Worm (Caenorhabditis elegans) whole organism, L4/young adult: ENCODE data around the gene lst-5.
A peak's percentile ranks its signal among the peaks of the same experiment; 100 is the strongest.

Source experiments
- W03F9.2 ChIP-seq: fragments of 150-350 bp; optimal IDR thresholded peaks from 2 replicates; lab custom pipeline; 2014; ENCODE audit warnings: missing biosample characterization, missing genetic modification characterization
- dao-5 ChIP-seq: sonication (generic microtip); optimal IDR thresholded peaks from 2 replicates; lab custom pipeline; 2016; ENCODE audit warnings: missing genotype, missing genetic modification characterization, moderate library complexity, missing compliant biosample characterization
- him-1 ChIP-seq: sonication (generic microtip); optimal IDR thresholded peaks from 2 replicates; lab custom pipeline; 2016; ENCODE audit warnings: missing genotype, missing genetic modification reagents, missing genetic modification characterization, missing compliant biosample characterization

lst-5 gene

ce11 chrII:7024897-7025852 lies 2.5 kb downstream of the lst-5 start, which contains the start of gene znf-598:
Gene znf-598, plus strand, starts transcription at chrII:7025802.
- no peak for TF ChIP-seq dao-5 (tag; lab: Kevin White, UChicago)
- TF ChIP-seq W03F9.2 (tag; lab: Kevin White, UChicago), result peak; percentile 28

ce11 chrII:7029524-7029923 lies 6.8 kb downstream of the lst-5 start:
- no peak for TF ChIP-seq W03F9.2 (tag; lab: Kevin White, UChicago)
- TF ChIP-seq him-1, result no peak
- TF ChIP-seq dao-5 (tag; lab: Kevin White, UChicago), result no peak

- no peak for TF ChIP-seq him-1
- no peak for TF ChIP-seq dao-5 (tag; lab: Kevin White, UChicago)
- TF ChIP-seq W03F9.2 (tag; lab: Kevin White, UChicago), result no peak
Measured at ce11 chrII:7031137-7031697, 8.5 kb downstream of the lst-5 start.

ce11 chrII:7037659-7038342 lies 15.1 kb downstream of the lst-5 start, which contains the start of gene cin-4:
Gene cin-4, plus strand, starts transcription at chrII:7038292.
- TF ChIP-seq dao-5 (tag; lab: Kevin White, UChicago) (no peak), him-1 (no peak), W03F9.2 (tag; lab: Kevin White, UChicago) (no peak)

ce11 chrII:7049470-7049869 lies 26.8 kb downstream of the lst-5 start:
- TF ChIP-seq him-1, result no peak
- no peak for TF ChIP-seq dao-5 (tag; lab: Kevin White, UChicago)
- no peak for TF ChIP-seq W03F9.2 (tag; lab: Kevin White, UChicago)

DNA sequence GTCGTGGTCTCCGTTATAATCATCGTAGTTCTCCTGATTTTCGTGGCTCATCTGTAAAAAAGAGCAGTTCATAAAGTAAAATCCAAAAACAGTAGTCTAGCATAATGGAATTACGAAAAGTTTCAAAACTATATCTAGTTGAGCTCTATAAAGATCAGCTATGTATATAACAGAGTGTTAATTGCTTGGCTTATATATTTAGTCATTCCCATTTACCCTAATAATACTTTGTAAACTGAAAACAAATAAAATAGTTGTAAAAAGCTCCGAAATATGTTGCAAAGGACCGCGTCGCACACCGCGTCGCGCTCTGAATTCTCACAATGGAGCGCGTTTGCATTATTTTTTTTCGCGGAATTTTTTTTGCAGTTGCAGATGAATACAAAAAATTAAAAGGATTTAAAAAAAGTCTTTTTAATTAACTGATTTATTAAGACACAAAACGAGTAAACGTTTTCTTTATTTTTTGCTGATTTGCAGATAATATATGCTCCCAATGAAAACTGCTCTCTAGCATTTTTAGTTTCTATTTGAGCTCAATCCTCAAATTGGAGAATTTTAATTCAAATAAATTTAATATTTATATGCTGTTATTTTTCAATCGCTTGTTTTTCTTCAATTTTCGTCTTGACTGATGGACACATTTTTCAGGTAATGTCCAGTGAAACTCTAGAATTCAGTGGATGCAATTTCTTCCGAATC lies 27.5 kb downstream of the lst-5 start, which contains the start of the genes tcer-1 and ZK1127.5:
Gene tcer-1 (minus strand): TSS at position 51 of the 702 bp plus-strand sequence.
Gene ZK1127.5 (plus strand): TSS at position 652 of the 702 bp plus-strand sequence.
- TF ChIP-seq dao-5 (tag; lab: Kevin White, UChicago) (no peak), W03F9.2 (tag; lab: Kevin White, UChicago) (peak; percentile 74), him-1 (no peak)

DNA sequence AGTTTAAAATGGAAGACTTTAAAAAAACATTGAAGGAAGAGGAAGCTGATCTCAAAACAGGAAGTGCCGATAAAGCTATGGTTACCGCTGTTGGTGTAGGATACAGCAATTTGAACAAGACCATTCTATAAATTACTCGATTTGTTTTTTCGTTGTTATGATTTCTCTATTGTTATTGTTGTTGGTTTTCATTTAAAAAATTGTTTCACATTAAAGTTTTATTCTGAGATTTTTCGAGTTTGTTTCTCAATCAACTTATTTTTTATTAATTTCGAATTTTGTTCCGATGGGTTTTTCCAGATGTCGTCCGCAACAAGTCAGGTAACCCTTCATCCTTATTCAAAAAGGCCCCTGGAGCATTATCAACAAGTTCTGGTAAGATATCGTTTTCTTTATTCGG lies 29.1 kb downstream of the lst-5 start, which contains the start of gene ZK1127.12:
Gene ZK1127.12 (plus strand): TSS at position 301 of the 400 bp plus-strand sequence.
- no peak for TF ChIP-seq W03F9.2 (tag; lab: Kevin White, UChicago)
- TF ChIP-seq him-1, result no peak
- no peak for TF ChIP-seq dao-5 (tag; lab: Kevin White, UChicago)

- TF ChIP-seq W03F9.2 (tag; lab: Kevin White, UChicago) (no peak), him-1 (no peak), dao-5 (tag; lab: Kevin White, UChicago) (no peak)
Measured at ce11 chrII:7053001-7053400, 30.3 kb downstream of the lst-5 start, which contains the start of gene ZK1127.13. Gene ZK1127.13, plus strand, starts transcription at chrII:7053301.

- TF ChIP-seq him-1 (no peak), W03F9.2 (tag; lab: Kevin White, UChicago) (no peak), dao-5 (tag; lab: Kevin White, UChicago) (no peak)
Measured at ce11 chrII:7053649-7054048, 30.9 kb downstream of the lst-5 start, which contains the start of gene ZK1127.4. Gene ZK1127.4, plus strand, starts transcription at chrII:7053949.

ce11 chrII:7054987-7055386 lies 32.3 kb downstream of the lst-5 start, which contains the start of gene ZK1127.3:
Gene ZK1127.3, plus strand, starts transcription at chrII:7055287.
- TF ChIP-seq W03F9.2 (tag; lab: Kevin White, UChicago) (no peak), dao-5 (tag; lab: Kevin White, UChicago) (no peak), him-1 (no peak)

DNA sequence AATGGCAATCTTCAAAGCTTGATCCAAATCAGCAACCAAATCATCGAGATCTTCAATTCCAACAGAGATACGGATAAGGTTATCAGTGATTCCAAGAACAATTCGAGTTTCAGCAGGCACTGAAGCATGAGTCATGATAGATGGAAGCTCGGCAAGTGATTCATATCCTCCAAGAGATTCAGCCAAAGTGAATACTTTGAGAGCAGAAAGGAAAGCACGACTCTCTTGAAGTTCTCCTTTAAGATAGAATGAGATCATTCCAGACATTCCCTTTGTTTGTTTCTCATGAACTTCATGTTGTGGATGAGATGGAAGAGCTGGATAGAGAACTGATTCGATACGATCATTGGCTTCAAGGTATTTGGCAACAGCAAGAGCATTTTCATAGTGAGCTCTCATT lies 33.6 kb downstream of the lst-5 start:
- TF ChIP-seq him-1 (no peak), W03F9.2 (tag; lab: Kevin White, UChicago) (no peak), dao-5 (tag; lab: Kevin White, UChicago) (no peak)

ce11 chrII:7057860-7058259 lies 35.1 kb downstream of the lst-5 start, which contains the start of gene cth-2:
Gene cth-2, minus strand, starts transcription at chrII:7057960.
- TF ChIP-seq him-1, result no peak
